Fruit fly (Drosophila melanogaster): ENCODE measurements around the gene CG14414.

Gene CG14414

DNA sequence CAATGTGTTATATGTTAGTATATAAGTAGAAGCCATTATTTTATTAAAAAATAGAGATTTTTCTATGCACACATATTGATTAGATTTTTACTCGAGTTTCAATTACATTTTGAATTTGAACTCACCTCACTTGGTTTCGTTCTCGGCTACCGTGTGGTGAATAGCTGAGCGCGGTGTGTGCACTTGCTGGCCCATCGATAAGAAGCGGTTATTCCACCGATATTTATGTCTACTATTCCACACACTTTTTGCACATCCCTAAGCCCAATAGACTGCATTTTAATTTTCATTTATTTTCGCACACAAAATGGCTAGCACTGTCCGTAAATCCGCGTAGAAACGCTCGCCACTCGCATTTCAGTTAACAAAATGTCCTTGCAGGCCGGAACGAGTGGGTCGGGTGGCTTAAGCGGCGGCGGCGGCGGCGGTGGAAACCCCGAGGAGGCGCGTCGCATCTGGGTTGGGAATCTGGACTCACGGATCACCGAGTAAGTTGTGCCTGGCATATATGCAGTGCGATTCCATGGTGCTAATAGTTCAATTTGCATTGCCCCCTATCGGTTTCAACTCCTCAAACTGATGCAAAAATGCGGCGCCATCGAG is at the start of gene CG14414:
Gene CG14414 (plus strand): TSS at position 242 of the 603 bp plus-strand sequence.
- TF ChIP-seq ttk (optimal IDR thresholded peaks at IDR 0.05) (no peak), insv (optimal IDR thresholded peaks at IDR 0.05) (no peak), Sin3A (optimal IDR thresholded peaks at IDR 0.05) (no peak), psq (optimal IDR thresholded peaks at IDR 0.05) (no peak), Myc (optimal IDR thresholded peaks at IDR 0.05) (no peak), h (optimal IDR thresholded peaks at IDR 0.05) (no peak)

DNA sequence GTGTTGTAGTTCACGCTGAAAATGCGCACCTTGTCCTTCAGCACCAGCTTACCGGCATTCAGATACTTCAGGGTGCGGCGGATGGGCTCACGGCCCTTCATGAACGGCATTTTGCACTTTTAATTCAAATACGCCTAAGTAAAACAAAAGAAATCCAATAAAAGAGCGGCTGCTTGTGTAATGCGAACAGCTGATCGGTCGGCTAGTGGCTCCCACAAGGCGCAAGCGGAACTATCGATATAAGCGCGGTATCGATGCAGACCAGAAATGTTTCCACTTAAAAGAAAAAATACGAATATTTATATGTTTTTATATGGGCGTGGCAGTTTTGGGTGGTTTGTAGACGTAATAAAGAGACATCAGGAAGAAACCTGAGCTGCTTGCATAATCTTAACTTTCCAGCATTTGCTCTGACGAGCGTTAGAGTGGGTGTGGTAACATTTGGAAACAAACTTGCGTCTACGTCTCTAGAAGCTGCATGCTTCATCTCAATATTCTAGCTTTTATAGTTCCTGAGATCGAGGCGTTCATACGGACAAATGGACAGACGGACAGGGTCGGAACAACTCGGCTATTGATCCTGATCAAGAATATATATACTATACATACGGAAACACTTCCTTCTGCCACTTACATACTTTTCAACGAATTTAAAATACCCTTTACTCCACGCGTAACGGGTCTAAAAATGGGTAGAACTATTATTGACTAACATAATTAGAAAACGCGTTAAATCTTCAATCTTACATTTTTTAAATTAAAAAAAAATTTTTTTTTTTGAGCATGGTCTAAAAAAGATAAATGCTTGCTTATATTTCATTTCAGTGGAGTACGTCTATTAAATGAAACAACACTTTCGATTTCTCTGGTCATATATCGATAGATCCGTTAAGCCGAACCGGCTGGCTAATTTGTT is 2.6 kb downstream of the CG14414 start, which contains the start of the genes mRpS25 and nmdyn-D6:
Gene mRpS25 (minus strand): TSS at position 199 of the 916 bp plus-strand sequence.
Gene nmdyn-D6 (plus strand): TSS at position 894 of the 916 bp plus-strand sequence.
- TF ChIP-seq psq (optimal IDR thresholded peaks at IDR 0.05) = no peak
- TF ChIP-seq h (optimal IDR thresholded peaks at IDR 0.05) = no peak
- no peak for TF ChIP-seq ttk (optimal IDR thresholded peaks at IDR 0.05)
- TF ChIP-seq Myc (optimal IDR thresholded peaks at IDR 0.05) = no peak
- TF ChIP-seq insv (optimal IDR thresholded peaks at IDR 0.05) = no peak
- no peak for TF ChIP-seq Sin3A (optimal IDR thresholded peaks at IDR 0.05)

DNA sequence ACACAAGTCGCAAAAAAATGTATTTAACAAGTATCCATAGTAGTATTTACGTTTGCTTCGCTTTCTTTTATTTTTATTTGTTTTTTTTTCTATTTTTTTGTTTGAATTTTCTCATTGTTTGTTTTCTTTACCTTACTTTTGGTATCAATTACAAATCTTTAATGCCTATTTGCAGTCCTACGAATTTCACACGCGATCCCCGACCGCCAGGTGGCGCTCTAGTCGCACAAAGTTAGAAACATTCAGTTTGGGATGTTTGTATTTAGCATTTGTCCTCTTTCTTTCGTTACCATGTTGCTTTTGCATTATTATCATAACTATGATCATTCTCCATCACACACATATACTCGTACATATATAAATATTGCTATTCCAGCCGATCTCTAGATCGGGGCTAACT is 4.9 kb downstream of the CG14414 start:
- TF ChIP-seq Sin3A (optimal IDR thresholded peaks at IDR 0.05) (no peak), ttk (optimal IDR thresholded peaks at IDR 0.05) (no peak), insv (optimal IDR thresholded peaks at IDR 0.05) (no peak), Myc (optimal IDR thresholded peaks at IDR 0.05) (no peak), psq (optimal IDR thresholded peaks at IDR 0.05) (no peak), h (optimal IDR thresholded peaks at IDR 0.05) (no peak)

DNA sequence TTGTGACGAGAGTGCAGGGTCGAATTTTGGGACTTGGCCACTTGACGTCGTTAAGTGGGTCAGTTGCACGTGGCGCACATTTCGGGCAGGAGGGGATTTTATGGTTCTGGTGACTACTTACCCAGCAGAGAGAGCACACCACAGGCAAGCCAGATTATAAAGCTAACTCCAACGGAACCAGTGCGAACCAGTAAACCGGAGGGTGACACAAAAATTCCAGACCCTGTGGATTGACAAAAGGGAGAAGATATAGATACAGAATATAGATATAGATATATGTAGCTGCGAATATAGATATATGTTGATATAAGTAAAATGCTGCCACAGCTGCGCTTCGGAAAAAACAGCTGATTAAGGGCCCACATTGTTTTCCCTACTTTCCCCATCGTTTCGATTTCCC is 8.1 kb downstream of the CG14414 start:
- TF ChIP-seq h (optimal IDR thresholded peaks at IDR 0.05) (no peak), Myc (optimal IDR thresholded peaks at IDR 0.05) (no peak), psq (optimal IDR thresholded peaks at IDR 0.05) (no peak), Sin3A (optimal IDR thresholded peaks at IDR 0.05) (no peak), insv (optimal IDR thresholded peaks at IDR 0.05) (no peak), ttk (optimal IDR thresholded peaks at IDR 0.05) (no peak)

DNA sequence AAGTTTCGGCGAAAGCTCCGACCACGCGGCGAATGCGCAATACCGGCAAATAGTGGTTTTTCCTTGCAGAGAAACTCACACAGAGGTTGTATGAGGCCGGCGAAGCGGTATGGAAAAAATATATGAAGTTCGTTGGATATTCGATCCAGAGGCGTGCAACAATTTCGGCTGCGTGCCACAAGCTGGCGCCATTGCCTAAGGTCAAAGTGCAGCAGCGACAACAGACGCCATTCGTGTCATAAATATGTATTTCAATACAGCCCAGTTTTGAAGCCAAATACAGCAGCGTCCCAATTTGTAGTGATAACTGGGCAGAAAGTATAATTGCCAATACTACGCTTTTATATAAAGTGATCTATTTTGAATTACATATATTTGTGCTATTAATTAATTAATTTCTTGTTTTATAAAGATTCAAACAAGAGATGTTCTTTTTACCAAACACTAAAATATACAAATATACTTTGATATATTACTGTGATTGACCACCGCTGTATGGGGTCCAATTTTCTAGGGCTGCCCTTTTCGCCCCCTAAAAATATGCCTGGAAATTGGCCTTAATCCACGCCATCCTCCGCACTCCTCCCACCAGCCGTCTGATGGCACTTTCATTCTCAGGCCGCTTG is 8.7 kb downstream of the CG14414 start:
- TF ChIP-seq Sin3A (optimal IDR thresholded peaks at IDR 0.05) (no peak), psq (optimal IDR thresholded peaks at IDR 0.05) (no peak)

DNA sequence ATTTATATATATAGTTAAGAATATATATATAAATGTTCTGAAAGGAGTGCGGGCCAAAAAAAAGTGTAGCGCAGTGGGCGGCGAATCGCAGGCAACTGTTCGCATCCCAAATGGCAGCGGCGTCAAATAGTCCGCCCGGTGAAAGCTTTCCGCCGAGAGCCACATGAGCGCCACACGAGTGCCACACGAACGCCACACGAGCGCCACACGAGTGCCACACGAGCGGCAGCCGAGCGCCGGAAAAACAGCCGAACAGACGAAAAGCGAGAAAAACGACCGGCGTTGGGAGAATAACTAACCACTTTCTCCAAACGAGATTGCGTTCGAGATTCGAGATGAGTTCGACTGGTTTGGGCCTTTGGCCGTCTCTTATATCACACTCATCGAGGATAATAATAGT is 11.1 kb downstream of the CG14414 start:
- TF ChIP-seq Sin3A (optimal IDR thresholded peaks at IDR 0.05) = no peak
- TF ChIP-seq psq (optimal IDR thresholded peaks at IDR 0.05) = no peak
- no peak for TF ChIP-seq insv (optimal IDR thresholded peaks at IDR 0.05)
- no peak for TF ChIP-seq h (optimal IDR thresholded peaks at IDR 0.05)
- TF ChIP-seq ttk (optimal IDR thresholded peaks at IDR 0.05) = no peak
- no peak for TF ChIP-seq Myc (optimal IDR thresholded peaks at IDR 0.05)

DNA sequence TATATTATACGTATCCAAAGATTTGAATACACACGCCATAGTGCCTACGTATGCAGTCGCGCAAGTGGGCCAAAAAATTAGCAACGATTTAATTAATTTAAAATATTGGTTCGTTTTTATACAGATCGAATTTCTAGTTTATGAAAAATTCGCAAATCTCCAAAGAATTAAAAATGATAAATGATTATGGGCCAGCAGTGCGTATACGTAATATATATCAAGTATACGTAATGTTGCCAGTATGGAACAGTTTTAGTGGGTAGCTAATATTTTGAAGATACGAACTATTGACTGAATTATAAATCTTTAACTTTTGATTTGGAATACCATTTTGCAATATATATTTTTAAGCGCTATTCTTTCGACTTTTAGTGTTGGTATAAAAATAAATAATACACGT is 12.7 kb downstream of the CG14414 start:
- TF ChIP-seq psq (optimal IDR thresholded peaks at IDR 0.05) (no peak), insv (optimal IDR thresholded peaks at IDR 0.05) (no peak), Myc (optimal IDR thresholded peaks at IDR 0.05) (no peak), Sin3A (optimal IDR thresholded peaks at IDR 0.05) (no peak), ttk (optimal IDR thresholded peaks at IDR 0.05) (no peak), h (optimal IDR thresholded peaks at IDR 0.05) (no peak)

DNA sequence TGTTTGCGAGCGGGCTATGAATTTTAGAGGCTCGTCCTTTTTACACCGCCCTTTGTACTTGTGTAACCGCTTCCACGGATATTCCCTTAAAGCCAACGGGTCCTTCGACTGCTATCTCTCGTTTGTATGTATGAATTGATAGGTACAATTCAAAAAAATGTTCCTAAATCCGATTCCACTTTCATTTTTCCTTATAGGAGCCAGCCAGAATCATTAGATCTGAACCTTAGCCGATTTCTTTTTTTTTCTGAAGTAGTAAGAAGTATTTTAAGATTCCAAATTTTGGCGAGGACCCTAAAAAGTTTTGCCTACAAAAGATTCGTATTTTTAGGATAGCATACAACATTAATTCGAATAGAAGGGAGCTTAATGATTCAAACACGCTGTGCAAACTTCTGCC is 18.3 kb downstream of the CG14414 start:
- TF ChIP-seq insv (optimal IDR thresholded peaks at IDR 0.05) (no peak), psq (optimal IDR thresholded peaks at IDR 0.05) (no peak), Myc (optimal IDR thresholded peaks at IDR 0.05) (no peak), ttk (optimal IDR thresholded peaks at IDR 0.05) (no peak), Sin3A (optimal IDR thresholded peaks at IDR 0.05) (no peak), h (optimal IDR thresholded peaks at IDR 0.05) (no peak)

DNA sequence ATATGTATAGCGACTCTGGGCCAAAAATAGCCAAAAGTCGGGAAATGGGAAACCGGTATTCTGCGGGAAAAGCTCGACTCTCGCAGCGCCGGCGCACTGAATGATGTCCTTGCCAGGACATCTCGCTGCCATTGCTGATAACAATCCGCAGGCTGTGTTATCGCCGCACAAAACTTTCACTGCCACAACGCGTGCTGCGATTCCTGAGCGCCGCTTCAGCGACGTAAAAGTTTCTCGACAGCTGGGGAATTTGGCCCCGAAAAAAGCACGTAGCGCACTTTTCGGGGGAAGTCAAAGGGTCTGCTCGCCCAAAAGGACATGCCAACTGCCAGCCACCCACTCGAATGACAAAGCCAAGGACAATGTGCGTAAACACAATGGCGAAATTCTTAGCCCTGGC is 19.0 kb downstream of the CG14414 start:
- TF ChIP-seq Sin3A (optimal IDR thresholded peaks at IDR 0.05) (no peak), psq (optimal IDR thresholded peaks at IDR 0.05) (no peak), Myc (optimal IDR thresholded peaks at IDR 0.05) (no peak), h (optimal IDR thresholded peaks at IDR 0.05) (no peak), insv (optimal IDR thresholded peaks at IDR 0.05) (no peak), ttk (optimal IDR thresholded peaks at IDR 0.05) (no peak)

DNA sequence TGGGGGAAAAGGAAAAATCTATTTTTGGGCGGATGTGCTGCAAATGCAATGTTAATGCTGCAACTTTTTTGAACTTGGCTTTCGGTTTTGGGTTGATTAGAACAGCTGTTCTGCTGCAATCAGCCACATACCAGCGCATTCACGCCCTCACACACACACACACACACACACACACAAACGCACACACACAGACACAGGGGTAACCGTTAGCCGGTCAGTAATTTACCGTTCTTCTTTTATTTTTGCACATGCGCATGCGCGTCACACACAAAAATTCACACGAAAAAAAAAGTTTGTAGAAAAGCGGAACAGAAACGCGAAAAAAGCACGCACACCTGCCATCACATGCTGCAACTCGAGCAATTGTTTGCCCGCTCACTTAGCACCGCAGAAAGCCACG is 21.5 kb downstream of the CG14414 start:
- no peak for TF ChIP-seq ttk (optimal IDR thresholded peaks at IDR 0.05)
- no peak for TF ChIP-seq insv (optimal IDR thresholded peaks at IDR 0.05)
- TF ChIP-seq h (optimal IDR thresholded peaks at IDR 0.05) = no peak
- no peak for TF ChIP-seq Myc (optimal IDR thresholded peaks at IDR 0.05)
- no peak for TF ChIP-seq Sin3A (optimal IDR thresholded peaks at IDR 0.05)
- no peak for TF ChIP-seq psq (optimal IDR thresholded peaks at IDR 0.05)

DNA sequence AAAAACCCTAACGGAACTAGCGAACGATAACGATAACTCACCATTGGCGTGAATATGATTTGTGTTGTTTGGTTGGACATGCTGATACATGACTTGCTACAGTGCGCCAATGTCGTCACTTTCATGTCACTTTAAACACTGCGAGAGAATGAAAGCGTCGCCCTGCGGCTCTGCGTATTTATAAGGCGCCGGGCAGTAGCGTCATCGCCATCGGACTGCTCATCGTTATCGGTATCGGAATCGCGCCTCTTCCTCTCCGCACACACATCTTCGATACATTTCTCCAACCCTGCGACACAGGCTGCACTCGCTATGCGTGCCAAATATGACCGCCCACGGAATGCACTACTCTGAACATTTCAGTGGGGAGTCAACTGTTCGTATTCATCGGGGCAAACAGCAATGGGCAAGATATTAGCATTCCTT is 22.0 kb downstream of the CG14414 start, which contains the start of gene sbm:
Gene sbm (minus strand): TSS at position 160 of the 426 bp plus-strand sequence.
- TF ChIP-seq insv (optimal IDR thresholded peaks at IDR 0.05) (no peak), h (optimal IDR thresholded peaks at IDR 0.05) (no peak), Myc (optimal IDR thresholded peaks at IDR 0.05) (no peak), psq (optimal IDR thresholded peaks at IDR 0.05) (no peak), Sin3A (optimal IDR thresholded peaks at IDR 0.05) (no peak), ttk (optimal IDR thresholded peaks at IDR 0.05) (no peak)

Data from Kc167 (cell line).